Worm (Caenorhabditis elegans) whole organism, L3 larva: ENCODE data around the gene ZK1320.13.

Experiments
- egl-5 ChIP-seq: fragments of 150-350 bp; optimal IDR thresholded peaks from 2 replicates; lab custom pipeline; 2017; ENCODE audit warnings: missing biosample characterization, missing genetic modification reagents, missing genetic modification characterization, inconsistent platforms
- elt-2 ChIP-seq: sonication (generic microtip); optimal IDR thresholded peaks from 2 replicates; lab custom pipeline; 2016; ENCODE audit warnings: missing genetic modification reagents, mild to moderate bottlenecking, missing genetic modification characterization, missing compliant biosample characterization
- hmg-11 ChIP-seq: sonication (generic microtip); optimal IDR thresholded peaks from 2 replicates; lab custom pipeline; 2016; ENCODE audit warnings: missing genetic modification characterization, missing compliant biosample characterization
- lin-15B ChIP-seq: fragments of 150-350 bp; optimal IDR thresholded peaks from 2 replicates; lab custom pipeline; 2014; ENCODE audit warnings: missing biosample characterization, missing genetic modification characterization
- nfya-1 ChIP-seq: sonication (generic microtip); optimal IDR thresholded peaks from 2 replicates; lab custom pipeline; 2017; ENCODE audit warnings: missing genetic modification characterization, mild to moderate bottlenecking, missing compliant biosample characterization, antibody characterized with exemption, moderate library complexity; ENCODE audit not compliant: insufficient read depth
- zag-1 ChIP-seq: fragments of 150-350 bp; optimal IDR thresholded peaks from 2 replicates; lab custom pipeline; 2014; ENCODE audit warnings: missing biosample characterization, missing genetic modification characterization

Gene ZK1320.13

DNA sequence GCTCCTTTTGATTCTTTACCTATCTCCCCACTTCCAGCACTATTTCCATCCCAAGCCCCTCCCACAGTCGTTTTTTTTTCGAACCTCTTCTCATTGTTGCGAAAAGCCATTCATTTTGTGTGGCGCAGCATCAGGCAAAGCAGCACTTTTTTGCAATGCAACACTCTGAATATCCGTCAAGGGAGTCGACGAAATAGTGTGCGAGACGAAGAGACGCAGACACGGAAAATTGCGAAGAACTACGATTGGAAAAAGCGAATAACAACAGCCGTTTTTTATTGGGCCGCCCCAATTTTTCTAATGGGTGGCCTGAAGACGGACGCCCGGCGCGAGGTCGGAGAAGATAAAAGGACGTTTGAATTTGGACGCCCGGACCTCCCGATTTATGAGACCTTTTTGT is 49.3 kb downstream of the ZK1320.13 start:
- TF ChIP-seq egl-5 (peak; percentile 40), nfya-1 (tag; lab: Kevin White, UChicago) (peak; percentile 20), lin-15B (tag; lab: Kevin White, UChicago) (no peak), hmg-11 (tag; lab: Kevin White, UChicago) (peak; percentile 19), zag-1 (no peak)

ce11 chrII:9731810-9732209 is 51.2 kb downstream of the ZK1320.13 start, which contains the start of gene mab-3:
TSS of gene mab-3 (plus strand) at chrII:9732137.
- TF ChIP-seq elt-2 (tag; lab: Kevin White, UChicago): peak; percentile 43
